Fruit fly (Drosophila melanogaster) whole organism, prepupa: ENCODE measurements around the gene CG11267.

Source experiments
- Blimp-1 ChIP-seq: fragments of 200-800 bp; sonication (Bioruptor generic); optimal IDR thresholded peaks from 3 replicates; lab custom pipeline; 2017; ENCODE audit warnings: missing biosample characterization, missing genetic modification characterization, mild to moderate bottlenecking, moderate library complexity, missing genetic modification reagents
- CG10631 ChIP-seq: fragments of 200-800 bp; sonication (Bioruptor generic); optimal IDR thresholded peaks from 2 replicates; lab custom pipeline; 2016; ENCODE audit warnings: missing biosample characterization, missing genetic modification characterization
- CG10669 ChIP-seq: fragments of 200-800 bp; sonication (Bioruptor generic); optimal IDR thresholded peaks from 3 replicates; lab custom pipeline; 2018; ENCODE audit warnings: missing biosample characterization, mild to moderate bottlenecking, missing genetic modification characterization, moderate library complexity
- CG11294 ChIP-seq: fragments of 200-800 bp; sonication (Bioruptor generic); IDR thresholded peaks from 2 replicates; pipeline ENCODE4 v1.3.6; 2022; ENCODE audit warnings: missing biosample characterization, missing genetic modification characterization
- CG11762 ChIP-seq: fragments of 200-800 bp; sonication (Bioruptor generic); optimal IDR thresholded peaks from 3 replicates; lab custom pipeline; 2016; ENCODE audit warnings: missing biosample characterization, missing genetic modification characterization; ENCODE audit not compliant: insufficient read depth
- CG11902 ChIP-seq: fragments of 200-800 bp; sonication (Bioruptor generic); optimal IDR thresholded peaks from 3 replicates; lab custom pipeline; 2016; ENCODE audit warnings: missing biosample characterization, missing genetic modification characterization
- CG15336 ChIP-seq: fragments of 200-800 bp; sonication (Bioruptor generic); IDR thresholded peaks from 2 replicates; pipeline ENCODE4 v1.3.6; 2022; ENCODE audit warnings: missing biosample characterization, missing genetic modification characterization
- CG1621 ChIP-seq: fragments of 200-800 bp; sonication (Bioruptor generic); optimal IDR thresholded peaks from 3 replicates; lab custom pipeline; 2018; ENCODE audit warnings: missing biosample characterization, mild to moderate bottlenecking, missing genetic modification characterization
- CG3032 ChIP-seq: fragments of 200-800 bp; optimal IDR thresholded peaks from 2 replicates; lab custom pipeline; 2019; ENCODE audit warnings: missing biosample characterization, mild to moderate bottlenecking, missing genetic modification characterization, moderate library complexity
- CG34406 ChIP-seq: fragments of 200-800 bp; sonication (Bioruptor generic); optimal IDR thresholded peaks from 3 replicates; lab custom pipeline; 2016; ENCODE audit warnings: missing biosample characterization, missing genetic modification characterization
- CG3919 ChIP-seq: fragments of 200-800 bp; sonication (Bioruptor generic); optimal IDR thresholded peaks from 3 replicates; lab custom pipeline; 2016; ENCODE audit warnings: missing biosample characterization, missing genetic modification characterization
- CG4318 ChIP-seq: fragments of 200-800 bp; sonication (Bioruptor generic); optimal IDR thresholded peaks from 3 replicates; lab custom pipeline; 2017; ENCODE audit warnings: missing biosample characterization, mild to moderate bottlenecking, missing genetic modification characterization
- CG6792 ChIP-seq: fragments of 200-800 bp; sonication (Bioruptor generic); optimal IDR thresholded peaks from 3 replicates; lab custom pipeline; 2016; ENCODE audit warnings: missing biosample characterization, missing genetic modification characterization
- CG6808 ChIP-seq: fragments of 200-800 bp; sonication (Bioruptor generic); optimal IDR thresholded peaks from 3 replicates; lab custom pipeline; 2017; ENCODE audit warnings: missing biosample characterization, missing genetic modification characterization, mild to moderate bottlenecking, moderate library complexity, missing genetic modification reagents
- CG6854 ChIP-seq: fragments of 200-800 bp; sonication (Bioruptor generic); optimal IDR thresholded peaks from 2 replicates; lab custom pipeline; 2017; ENCODE audit warnings: missing biosample characterization, mild to moderate bottlenecking, missing genetic modification characterization
- CG7368 ChIP-seq: fragments of 200-800 bp; sonication (Bioruptor generic); optimal IDR thresholded peaks from 3 replicates; lab custom pipeline; 2016; ENCODE audit warnings: missing biosample characterization, missing genetic modification characterization
- CG9139 ChIP-seq: fragments of 200-800 bp; sonication (Bioruptor generic); optimal IDR thresholded peaks from 3 replicates; lab custom pipeline; 2017; ENCODE audit warnings: missing biosample characterization, mild to moderate bottlenecking, missing genetic modification characterization
- Eip75B ChIP-seq: fragments of 200-800 bp; sonication (Bioruptor generic); optimal IDR thresholded peaks from 3 replicates; lab custom pipeline; 2016; ENCODE audit warnings: missing biosample characterization, missing genetic modification characterization
- Eip93F ChIP-seq: fragments of 200-800 bp; sonication (Bioruptor generic); optimal IDR thresholded peaks from 2 replicates; lab custom pipeline; 2016; ENCODE audit warnings: missing biosample characterization, mild to moderate bottlenecking, missing genetic modification characterization
- Ets21C ChIP-seq: fragments of 200-800 bp; sonication (Bioruptor generic); optimal IDR thresholded peaks from 3 replicates; lab custom pipeline; 2016; ENCODE audit warnings: missing biosample characterization, missing genetic modification characterization
- Ets96B ChIP-seq: fragments of 200-800 bp; optimal IDR thresholded peaks from 2 replicates; lab custom pipeline; 2019; ENCODE audit warnings: missing biosample characterization, mild to moderate bottlenecking, missing genetic modification characterization, moderate library complexity
- Gug ChIP-seq: fragments of 200-800 bp; sonication (Bioruptor generic); IDR thresholded peaks from 2 replicates; pipeline ENCODE4 v1.3.6; 2022; ENCODE audit warnings: missing biosample characterization, missing genetic modification characterization
- Hr38 ChIP-seq: sonication (Bioruptor generic); optimal IDR thresholded peaks from 2 replicates; lab custom pipeline; 2016; ENCODE audit warnings: missing biosample characterization, missing genetic modification characterization
- Hr39 ChIP-seq: fragments of 200-800 bp; sonication (Bioruptor generic); optimal IDR thresholded peaks from 2 replicates; lab custom pipeline; 2016; ENCODE audit warnings: missing biosample characterization, missing genetic modification characterization
- Met ChIP-seq: fragments of 200-800 bp; sonication (Bioruptor generic); optimal IDR thresholded peaks from 3 replicates; lab custom pipeline; 2016; ENCODE audit warnings: missing biosample characterization, missing genetic modification characterization
- OdsH ChIP-seq: fragments of 200-800 bp; sonication (Bioruptor generic); optimal IDR thresholded peaks from 3 replicates; lab custom pipeline; 2016; ENCODE audit warnings: missing biosample characterization, missing genetic modification characterization
- Sox102F ChIP-seq: fragments of 200-800 bp; sonication (Bioruptor generic); optimal IDR thresholded peaks from 2 replicates; lab custom pipeline; 2016; ENCODE audit warnings: missing biosample characterization, mild to moderate bottlenecking, missing genetic modification characterization
- Sox14 ChIP-seq: fragments of 200-800 bp; sonication (Bioruptor generic); optimal IDR thresholded peaks from 3 replicates; lab custom pipeline; 2016; ENCODE audit warnings: missing biosample characterization, missing genetic modification characterization
- Sox15 ChIP-seq: fragments of 200-800 bp; sonication (Bioruptor generic); optimal IDR thresholded peaks from 3 replicates; lab custom pipeline; 2016; ENCODE audit warnings: missing biosample characterization, missing genetic modification characterization
- acj6 ChIP-seq: fragments of 200-800 bp; sonication (Bioruptor generic); optimal IDR thresholded peaks from 3 replicates; lab custom pipeline; 2016; ENCODE audit warnings: missing biosample characterization, missing genetic modification characterization
- cyc ChIP-seq: fragments of 200-800 bp; sonication (Bioruptor generic); optimal IDR thresholded peaks from 3 replicates; lab custom pipeline; 2016; ENCODE audit warnings: missing biosample characterization, missing genetic modification characterization
- dac ChIP-seq: fragments of 200-800 bp; sonication (Bioruptor generic); optimal IDR thresholded peaks from 2 replicates; lab custom pipeline; 2017; ENCODE audit warnings: missing biosample characterization, mild to moderate bottlenecking, missing genetic modification characterization
- dsx ChIP-seq: fragments of 200-800 bp; optimal IDR thresholded peaks from 3 replicates; lab custom pipeline; 2019; ENCODE audit warnings: missing biosample characterization, mild to moderate bottlenecking, missing genetic modification characterization, moderate library complexity; ENCODE audit not compliant: poor library complexity, severe bottlenecking
- esn ChIP-seq: fragments of 200-800 bp; sonication (Bioruptor generic); optimal IDR thresholded peaks from 2 replicates; lab custom pipeline; 2016; ENCODE audit warnings: missing biosample characterization, mild to moderate bottlenecking, missing genetic modification characterization, moderate library complexity
- fd85E ChIP-seq: fragments of 200-800 bp; sonication (Bioruptor generic); optimal IDR thresholded peaks from 3 replicates; lab custom pipeline; 2016; ENCODE audit warnings: missing biosample characterization, missing genetic modification characterization
- fkh ChIP-seq: fragments of 200-800 bp; sonication (Bioruptor generic); optimal IDR thresholded peaks from 3 replicates; lab custom pipeline; 2017; ENCODE audit warnings: missing biosample characterization, mild to moderate bottlenecking, missing genetic modification characterization, moderate library complexity
- lz ChIP-seq: fragments of 200-800 bp; sonication (Bioruptor generic); optimal IDR thresholded peaks from 3 replicates; lab custom pipeline; 2016; ENCODE audit warnings: missing biosample characterization, missing genetic modification characterization
- pdm3 ChIP-seq: fragments of 200-800 bp; sonication (Bioruptor generic); optimal IDR thresholded peaks from 3 replicates; lab custom pipeline; 2016; ENCODE audit warnings: missing biosample characterization, missing genetic modification characterization
- spab ChIP-seq: fragments of 200-800 bp; sonication (Bioruptor generic); optimal IDR thresholded peaks from 2 replicates; lab custom pipeline; 2017; ENCODE audit warnings: missing biosample characterization, mild to moderate bottlenecking, missing genetic modification characterization, missing genetic modification reagents
- ss ChIP-seq, 2 experiments: fragments of 200-800 bp; sonication (Bioruptor generic); optimal IDR thresholded peaks; 2 replicates in 1 of 2; 3 replicates in 1 of 2; lab custom pipeline; 2017 to 2018; ENCODE audit warnings: mild to moderate bottlenecking in 2 of 2, missing biosample characterization in 2 of 2, missing genetic modification characterization in 2 of 2, moderate library complexity in 1 of 2
- svp ChIP-seq: fragments of 200-800 bp; sonication (Bioruptor generic); peaks from one replicate; lab custom pipeline; 2016; ENCODE audit warnings: missing biosample characterization, missing genetic modification characterization
- topi ChIP-seq: fragments of 200-800 bp; sonication (Bioruptor generic); optimal IDR thresholded peaks from 3 replicates; lab custom pipeline; 2016; ENCODE audit warnings: missing biosample characterization, missing genetic modification characterization
- vri ChIP-seq: fragments of 200-800 bp; sonication (Bioruptor generic); optimal IDR thresholded peaks from 3 replicates; lab custom pipeline; 2016; ENCODE audit warnings: missing biosample characterization, mild to moderate bottlenecking, missing genetic modification characterization

CG11267 gene

dm6 chr3L:13036706-13037457 is 21.0 kb downstream of the CG11267 start, which contains the start of gene Srrm1 (continued):
- TF ChIP-seq CG15336 (GFP tag; lab: Robert Waterston, UW) = 0 out of 2 replicates have a peak, but pooled peaks have one; percentile 13
- peak; percentile 69 for TF ChIP-seq svp (GFP tag; lab: Kevin White, UChicago)
- TF ChIP-seq spab (GFP tag; lab: Kevin White, UChicago) = no peak
- TF ChIP-seq ss (GFP tag; optimal IDR thresholded peaks at IDR 0.05; lab: Kevin White, UChicago) = peak in 1 of 2 experiments; percentile 8
- no peak for TF ChIP-seq CG6854 (GFP tag; lab: Kevin White, UChicago)
- peak; percentile 49 for TF ChIP-seq lz (GFP tag; lab: Kevin White, UChicago)
- TF ChIP-seq Sox102F (GFP tag; lab: Kevin White, UChicago) = no peak
- no peak for TF ChIP-seq Ets96B
- no peak for TF ChIP-seq CG1621 (tag; lab: Kevin White, UChicago)
- peak; percentile 10 for TF ChIP-seq Hr39 (GFP tag; lab: Kevin White, UChicago)
- no peak for TF ChIP-seq CG3032 (tag; lab: Kevin White, UChicago)
- TF ChIP-seq dsx = no peak
- TF ChIP-seq Met (GFP tag; lab: Kevin White, UChicago) = peak; percentile 15
- peak; percentile 21 for TF ChIP-seq topi (GFP tag; lab: Kevin White, UChicago)
- no peak for TF ChIP-seq Blimp-1
- TF ChIP-seq Sox14 (GFP tag; lab: Kevin White, UChicago) = no peak
- TF ChIP-seq CG34406 (GFP tag; lab: Kevin White, UChicago) = no peak
- no peak for TF ChIP-seq Eip93F
- no peak for TF ChIP-seq Hr38
- TF ChIP-seq OdsH (GFP tag; lab: Kevin White, UChicago) = no peak
- TF ChIP-seq CG11762 (GFP tag; lab: Kevin White, UChicago) = no peak
- TF ChIP-seq CG6808 = no peak
- no peak for TF ChIP-seq vri (GFP tag; lab: Kevin White, UChicago)
- no peak for TF ChIP-seq Ets21C (GFP tag; lab: Kevin White, UChicago)
- no peak for TF ChIP-seq acj6 (GFP tag; lab: Kevin White, UChicago)
- TF ChIP-seq CG11902 = no peak
- TF ChIP-seq CG6792 (GFP tag; lab: Kevin White, UChicago) = no peak
- TF ChIP-seq cyc (GFP tag; lab: Kevin White, UChicago) = peak; percentile 24
- no peak for TF ChIP-seq dac
- peak; percentile 40 for TF ChIP-seq esn (GFP tag; lab: Kevin White, UChicago)
- no peak for TF ChIP-seq CG4318 (GFP tag; lab: Kevin White, UChicago)
- TF ChIP-seq, all 60 proteins: peak for 12

DNA sequence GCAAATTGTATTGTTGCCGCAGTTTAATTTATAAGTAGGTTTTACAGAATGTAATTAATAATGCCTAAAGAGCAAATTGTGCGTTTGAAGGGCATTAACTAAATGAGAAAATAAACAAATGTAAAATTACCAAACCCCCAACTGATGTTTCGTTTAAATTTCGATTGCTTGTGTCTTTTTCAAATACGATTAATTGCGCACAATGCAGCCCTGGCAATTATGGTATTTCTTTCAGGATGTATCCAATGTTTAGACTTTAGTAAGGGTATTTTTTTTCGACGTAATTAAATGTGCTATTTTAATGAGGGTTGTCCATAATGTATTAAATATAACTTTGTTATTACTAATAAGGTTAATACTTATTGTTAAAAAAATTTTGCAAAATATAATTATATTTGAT is 25.0 kb downstream of the CG11267 start:
- TF ChIP-seq Eip75B (GFP tag; lab: Kevin White, UChicago) = no peak
- no peak for TF ChIP-seq CG9139 (GFP tag; lab: Kevin White, UChicago)
- no peak for TF ChIP-seq fkh (GFP tag; lab: Kevin White, UChicago)
- no peak for TF ChIP-seq Gug
- TF ChIP-seq CG10631 (GFP tag; lab: Kevin White, UChicago) = no peak
- TF ChIP-seq CG7368 (GFP tag; lab: Kevin White, UChicago) = no peak
- no peak for TF ChIP-seq CG10669 (GFP tag; lab: Kevin White, UChicago)
- TF ChIP-seq OdsH (GFP tag; lab: Kevin White, UChicago) = no peak
- TF ChIP-seq Sox15 = no peak
- TF ChIP-seq pdm3 = no peak
- no peak for TF ChIP-seq fd85E
- no peak for TF ChIP-seq CG6854 (GFP tag; lab: Kevin White, UChicago)
- TF ChIP-seq CG3919 (GFP tag; lab: Kevin White, UChicago) = no peak
- TF ChIP-seq CG11294 (GFP tag; lab: Robert Waterston, UW) = no peak
- TF ChIP-seq CG6792 (GFP tag; lab: Kevin White, UChicago) = no peak
- no peak for TF ChIP-seq acj6 (GFP tag; lab: Kevin White, UChicago)
- no peak for TF ChIP-seq vri (GFP tag; lab: Kevin White, UChicago)
